Worm (Caenorhabditis elegans) whole organism, L1 larva: ENCODE results near the gene VB0395L.1.

ENCODE experiments used
- F16B12.6 ChIP-seq: fragments of 150-350 bp; optimal IDR thresholded peaks from 2 replicates; lab custom pipeline; 2014; ENCODE audit warnings: missing biosample characterization, missing genetic modification characterization
- Y116A8C.19 ChIP-seq: sonication (generic microtip); optimal IDR thresholded peaks from 2 replicates; lab custom pipeline; 2016; ENCODE audit warnings: missing compliant biosample characterization, missing genetic modification characterization, borderline replicate concordance
- alr-1 ChIP-seq: fragments of 200-800 bp; sonication (Bioruptor generic); optimal IDR thresholded peaks from 2 replicates; lab custom pipeline; 2018; ENCODE audit warnings: borderline replicate concordance, mild to moderate bottlenecking, missing genetic modification characterization, missing compliant biosample characterization
- blmp-1 ChIP-seq: fragments of 150-350 bp; optimal IDR thresholded peaks from 2 replicates; lab custom pipeline; 2014; ENCODE audit warnings: missing biosample characterization, missing genetic modification characterization
- ceh-63 ChIP-seq: fragments of 200-800 bp; sonication (Bioruptor generic); optimal IDR thresholded peaks from 2 replicates; lab custom pipeline; 2018; ENCODE audit warnings: mild to moderate bottlenecking, missing genetic modification characterization, missing compliant biosample characterization
- ceh-90 ChIP-seq: sonication (generic microtip); optimal IDR thresholded peaks from 2 replicates; lab custom pipeline; 2016; ENCODE audit warnings: missing genetic modification characterization, missing compliant biosample characterization
- dsc-1 ChIP-seq: sonication (generic microtip); optimal IDR thresholded peaks from 2 replicates; lab custom pipeline; 2016; ENCODE audit warnings: mild to moderate bottlenecking, missing genetic modification characterization, missing compliant biosample characterization
- efl-1 ChIP-seq, 4 experiments: fragments of 150-350 bp; optimal IDR thresholded peaks in 3 of 4; peaks in 1 of 4; 1 replicate in 1 of 4; 2 replicates in 3 of 4; lab custom pipeline; 2014; ENCODE audit warnings: missing biosample characterization in 2 of 4, missing genetic modification characterization in 2 of 4, missing genetic modification reagents in 2 of 4
- elt-2 ChIP-seq: sonication (generic microtip); optimal IDR thresholded peaks from 2 replicates; lab custom pipeline; 2016; ENCODE audit warnings: missing genetic modification characterization, mild to moderate bottlenecking, inconsistent platforms, missing compliant biosample characterization, missing genetic modification reagents
- elt-3 ChIP-seq, 6 experiments: fragments of 150-350 bp in 1 of 6; sonication (generic microtip); optimal IDR thresholded peaks; 2 replicates each; lab custom pipeline; 2017 to 2018; ENCODE audit warnings: missing biosample characterization in 6 of 6, missing genetic modification characterization in 6 of 6, inconsistent platforms in 1 of 6
- fkh-10 ChIP-seq: sonication (generic microtip); optimal IDR thresholded peaks from 2 replicates; lab custom pipeline; 2017; ENCODE audit warnings: missing biosample characterization, missing genetic modification reagents, missing genetic modification characterization
- fos-1 ChIP-seq: fragments of 150-350 bp; optimal IDR thresholded peaks from 2 replicates; lab custom pipeline; 2014; ENCODE audit warnings: missing biosample characterization, missing genetic modification characterization
- hlh-17 ChIP-seq: fragments of 200-800 bp; sonication (Bioruptor generic); optimal IDR thresholded peaks from 2 replicates; lab custom pipeline; 2018; ENCODE audit warnings: missing genetic modification characterization, mild to moderate bottlenecking, missing compliant biosample characterization, moderate library complexity, borderline replicate concordance
- hlh-4 ChIP-seq: sonication (generic microtip); optimal IDR thresholded peaks from 2 replicates; lab custom pipeline; 2016; ENCODE audit warnings: mild to moderate bottlenecking, missing genetic modification characterization, missing compliant biosample characterization
- jun-1 ChIP-seq: fragments of 150-350 bp; optimal IDR thresholded peaks from 2 replicates; lab custom pipeline; 2014; ENCODE audit warnings: missing biosample characterization, missing genetic modification reagents, missing genetic modification characterization
- lin-13 ChIP-seq: fragments of 150-350 bp; optimal IDR thresholded peaks from 2 replicates; lab custom pipeline; 2014; ENCODE audit warnings: missing biosample characterization, missing genetic modification reagents, missing genetic modification characterization
- lin-14 ChIP-seq: fragments of 200-800 bp; sonication (Bioruptor generic); optimal IDR thresholded peaks from 2 replicates; lab custom pipeline; 2018; ENCODE audit warnings: mild to moderate bottlenecking, missing genetic modification characterization, moderate library complexity, missing compliant biosample characterization
- lin-15B ChIP-seq: fragments of 150-350 bp; sonication (generic microtip); optimal IDR thresholded peaks from 3 replicates; lab custom pipeline; 2014; ENCODE audit warnings: missing biosample characterization, missing genetic modification characterization
- lin-35 ChIP-seq, 2 experiments: fragments of 150-350 bp; optimal IDR thresholded peaks; 2 replicates each; lab custom pipeline; 2014; ENCODE audit warnings: missing biosample characterization in 2 of 2, missing genetic modification characterization in 2 of 2, missing genetic modification reagents in 2 of 2
- lin-39 ChIP-seq: fragments of 150-350 bp; optimal IDR thresholded peaks from 2 replicates; lab custom pipeline; 2014; ENCODE audit warnings: missing biosample characterization, missing genetic modification reagents, missing genetic modification characterization
- lir-3 ChIP-seq: sonication (generic microtip); optimal IDR thresholded peaks from 2 replicates; lab custom pipeline; 2016; ENCODE audit warnings: mild to moderate bottlenecking, missing genetic modification characterization, moderate library complexity, missing compliant biosample characterization; ENCODE audit not compliant: poor library complexity
- lsy-2 ChIP-seq, 2 experiments: fragments of 150-350 bp; optimal IDR thresholded peaks; 2 replicates each; lab custom pipeline; 2014; ENCODE audit warnings: missing biosample characterization in 2 of 2, missing genetic modification characterization in 2 of 2
- mdl-1 ChIP-seq, 2 experiments: fragments of 150-350 bp; optimal IDR thresholded peaks; 2 replicates each; lab custom pipeline; 2014 to 2017; ENCODE audit warnings: missing biosample characterization in 2 of 2, missing genetic modification characterization in 2 of 2, inconsistent platforms in 1 of 2
- nhr-19 ChIP-seq: fragments of 200-800 bp; sonication (Bioruptor generic); conservative IDR thresholded peaks from 2 replicates; pipeline ENCODE4 v1.3.6; 2022; ENCODE audit warnings: missing genetic modification characterization, missing compliant biosample characterization
- nhr-20 ChIP-seq: sonication (generic microtip); optimal IDR thresholded peaks from 2 replicates; lab custom pipeline; 2016; ENCODE audit warnings: mild to moderate bottlenecking, missing genetic modification characterization, missing compliant biosample characterization
- nhr-28 ChIP-seq: fragments of 150-350 bp; optimal IDR thresholded peaks from 2 replicates; lab custom pipeline; 2014; ENCODE audit warnings: missing biosample characterization, missing genetic modification characterization
- nhr-76 ChIP-seq: sonication (generic microtip); optimal IDR thresholded peaks from 2 replicates; lab custom pipeline; 2017; ENCODE audit warnings: missing biosample characterization, missing genetic modification characterization
- nhr-84 ChIP-seq: sonication (generic microtip); optimal IDR thresholded peaks from 2 replicates; lab custom pipeline; 2017; ENCODE audit warnings: missing biosample characterization, missing genetic modification characterization
- nhr-85 ChIP-seq: sonication (generic microtip); peaks from one replicate; lab custom pipeline; 2016; ENCODE audit warnings: missing genetic modification characterization, inconsistent platforms, missing compliant biosample characterization
- nhr-90 ChIP-seq: sonication (generic microtip); optimal IDR thresholded peaks from 2 replicates; lab custom pipeline; 2016; ENCODE audit warnings: mild to moderate bottlenecking, missing genetic modification characterization, missing compliant biosample characterization; ENCODE audit not compliant: poor library complexity
- pag-3 ChIP-seq: sonication (generic microtip); optimal IDR thresholded peaks from 2 replicates; lab custom pipeline; 2017; ENCODE audit warnings: missing genetic modification characterization, mild to moderate bottlenecking, missing compliant biosample characterization, antibody characterized with exemption, borderline replicate concordance; ENCODE audit not compliant: insufficient read depth
- rnt-1 ChIP-seq: sonication (generic microtip); optimal IDR thresholded peaks from 2 replicates; lab custom pipeline; 2016; ENCODE audit warnings: mild to moderate bottlenecking, missing genetic modification characterization, moderate library complexity, missing compliant biosample characterization
- skn-1 ChIP-seq: fragments of 150-350 bp; optimal IDR thresholded peaks from 2 replicates; lab custom pipeline; 2014; ENCODE audit warnings: missing biosample characterization, missing genetic modification characterization
- snpc-4 ChIP-seq: fragments of 150-350 bp; optimal IDR thresholded peaks from 2 replicates; lab custom pipeline; 2014; ENCODE audit warnings: missing biosample characterization, missing genetic modification characterization
- snu-23 ChIP-seq: sonication (generic microtip); optimal IDR thresholded peaks from 2 replicates; lab custom pipeline; 2016; ENCODE audit warnings: missing genetic modification characterization, missing compliant biosample characterization
- sptf-1 ChIP-seq: fragments of 150-350 bp; optimal IDR thresholded peaks from 2 replicates; lab custom pipeline; 2014; ENCODE audit warnings: missing biosample characterization, missing genetic modification characterization
- tbx-2 ChIP-seq: sonication (generic microtip); optimal IDR thresholded peaks from 2 replicates; lab custom pipeline; 2016; ENCODE audit warnings: missing genetic modification characterization, missing compliant biosample characterization
- unc-62 ChIP-seq: fragments of 150-350 bp; optimal IDR thresholded peaks from 2 replicates; lab custom pipeline; 2014; ENCODE audit warnings: missing biosample characterization, missing genetic modification reagents, missing genetic modification characterization
- unc-86 ChIP-seq: sonication (generic microtip); optimal IDR thresholded peaks from 2 replicates; lab custom pipeline; 2016; ENCODE audit warnings: missing genetic modification characterization, missing compliant biosample characterization
- unc-98 ChIP-seq: fragments of 200-800 bp; sonication (Bioruptor generic); IDR thresholded peaks from 2 replicates; pipeline ENCODE4 v1.3.6; 2022; ENCODE audit warnings: missing genetic modification characterization, missing compliant biosample characterization
- xbp-1 ChIP-seq: sonication (generic microtip); optimal IDR thresholded peaks from 2 replicates; lab custom pipeline; 2016; ENCODE audit warnings: missing genetic modification characterization, missing compliant biosample characterization

Gene VB0395L.1

ce11 chrX:16040207-16040716 lies 23.5 kb upstream of the VB0395L.1 start, which contains the start of gene B0395.3 (continued):
- TF ChIP-seq lir-3 (tag; lab: Kevin White, UChicago) (no peak), nhr-76 (tag; lab: Kevin White, UChicago) (no peak), rnt-1 (tag; lab: Kevin White, UChicago) (peak; percentile 37), jun-1 (tag; lab: Kevin White, UChicago) (peak; percentile 7), nhr-90 (tag; lab: Kevin White, UChicago) (no peak), fos-1 (tag; lab: Kevin White, UChicago) (no peak), lsy-2 (tag; optimal IDR thresholded peaks at IDR 0.05; lab: Kevin White, UChicago) (peak in 1 of 2 experiments; percentile 22), hlh-4 (no peak)

- no peak for TF ChIP-seq nhr-90 (tag; lab: Kevin White, UChicago)
- TF ChIP-seq elt-2 = peak; percentile 27
- peak; percentile 44 for TF ChIP-seq nhr-20 (tag; lab: Kevin White, UChicago)
Measured at ce11 chrX:16039173-16039572, 22.4 kb upstream of the VB0395L.1 start.

- TF ChIP-seq nhr-76 (tag; lab: Kevin White, UChicago) = no peak
- TF ChIP-seq lin-39 (tag; lab: Kevin White, UChicago) = no peak
- TF ChIP-seq sptf-1 (tag; lab: Kevin White, UChicago) = no peak
- no peak for TF ChIP-seq fkh-10
- TF ChIP-seq unc-86 = no peak
- no peak for TF ChIP-seq unc-62 (GFP tag; lab: Kevin White, UChicago)
- no peak for TF ChIP-seq F16B12.6 (tag; lab: Kevin White, UChicago)
- no peak for TF ChIP-seq lin-15B (tag; lab: Kevin White, UChicago)
- TF ChIP-seq lin-13 (GFP tag; lab: Kevin White, UChicago) = no peak
- TF ChIP-seq lsy-2 (tag; optimal IDR thresholded peaks at IDR 0.05; lab: Kevin White, UChicago) = no peak
- TF ChIP-seq snu-23 (GFP tag; lab: Kevin White, UChicago) = no peak
- no peak for TF ChIP-seq unc-98 (GFP tag; lab: Robert Waterston, UW)
- TF ChIP-seq alr-1 (tag; lab: Kevin White, UChicago) = no peak
- TF ChIP-seq, all 84 proteins: peak for 0
Measured at ce11 chrX:16030506-16030905, 13.7 kb upstream of the VB0395L.1 start, which contains the start of gene mboa-1. TSS of gene mboa-1 (plus strand) at chrX:16030806.

ce11 chrX:16028980-16029379 lies 12.2 kb upstream of the VB0395L.1 start:
- TF ChIP-seq xbp-1 (tag; lab: Kevin White, UChicago) (no peak), Y116A8C.19 (no peak), nhr-28 (tag; lab: Kevin White, UChicago) (no peak), blmp-1 (tag; lab: Kevin White, UChicago) (peak; percentile 57), elt-3 (tag; optimal IDR thresholded peaks at IDR 0.05; lab: Kevin White, UChicago) (no peak), lin-13 (GFP tag; lab: Kevin White, UChicago) (no peak)

- no peak for TF ChIP-seq pag-3 (tag; lab: Kevin White, UChicago)
- peak; percentile 72 for TF ChIP-seq rnt-1 (tag; lab: Kevin White, UChicago)
- no peak for TF ChIP-seq lin-39 (tag; lab: Kevin White, UChicago)
- peak; percentile 44 for TF ChIP-seq tbx-2 (tag; lab: Kevin White, UChicago)
- TF ChIP-seq nhr-85 (tag; lab: Kevin White, UChicago) = peak; percentile 24
- no peak for TF ChIP-seq hlh-17 (GFP tag; lab: Kevin White, UChicago)
- peak; percentile 20 for TF ChIP-seq unc-86
- no peak for TF ChIP-seq ceh-90 (tag; lab: Kevin White, UChicago)
- TF ChIP-seq xbp-1 (tag; lab: Kevin White, UChicago) = peak; percentile 22
- no peak for TF ChIP-seq Y116A8C.19
- TF ChIP-seq ceh-63 (GFP tag; lab: Kevin White, UChicago) = no peak
- peak; percentile 10 to 12 for TF ChIP-seq efl-1 (optimal IDR thresholded peaks at IDR 0.05; lab: Kevin White, UChicago)
- TF ChIP-seq efl-1 (GFP tag; optimal IDR thresholded peaks at IDR 0.05 in 1 of 2; lab: Kevin White, UChicago) = no peak
- peak; percentile 32 to 37 for TF ChIP-seq lin-35 (GFP tag; optimal IDR thresholded peaks at IDR 0.05; lab: Kevin White, UChicago)
- TF ChIP-seq nhr-84 = no peak
- TF ChIP-seq lin-14 = peak; percentile 92
- TF ChIP-seq fkh-10 = peak; percentile 79
- no peak for TF ChIP-seq elt-3 (tag; optimal IDR thresholded peaks at IDR 0.05; lab: Kevin White, UChicago)
- TF ChIP-seq dsc-1 (tag; lab: Kevin White, UChicago) = peak; percentile 65
- peak in 1 of 2 experiments; percentile 49 for TF ChIP-seq mdl-1 (tag; optimal IDR thresholded peaks at IDR 0.05; lab: Kevin White, UChicago)
- peak; percentile 73 for TF ChIP-seq elt-2
- TF ChIP-seq skn-1 (tag; lab: Kevin White, UChicago) = peak; percentile 61
- TF ChIP-seq snpc-4 (tag; lab: Kevin White, UChicago) = peak; percentile 64
- TF ChIP-seq nhr-19 = peak; percentile 41
- TF ChIP-seq F16B12.6 (tag; lab: Kevin White, UChicago) = no peak
Measured at ce11 chrX:16024558-16024957, 7.8 kb upstream of the VB0395L.1 start.
